Worm (Caenorhabditis elegans) whole organism, midembryonic: Measurements from ENCODE around the gene nhr-98.
A peak's percentile ranks its signal among the peaks of the same experiment; 100 is the strongest.

ENCODE experiments used
- T22C8.4 ChIP-seq: fragments of 200-800 bp; sonication (Bioruptor generic); IDR thresholded peaks from 2 replicates; pipeline ENCODE4 v1.3.6; 2022; ENCODE audit warnings: missing genetic modification characterization, missing compliant biosample characterization
- cog-1 ChIP-seq: sonication (generic microtip); optimal IDR thresholded peaks from 2 replicates; lab custom pipeline; 2016; ENCODE audit warnings: missing genetic modification characterization, missing compliant biosample characterization
- flt-1 ChIP-seq: fragments of 200-800 bp; sonication (Bioruptor generic); IDR thresholded peaks from 2 replicates; pipeline ENCODE4 v1.3.6; 2022; ENCODE audit warnings: missing genetic modification characterization, missing compliant biosample characterization
- klf-2 ChIP-seq: fragments of 200-800 bp; sonication (Bioruptor generic); conservative IDR thresholded peaks from 2 replicates; pipeline ENCODE4 v1.3.6; 2022; ENCODE audit warnings: missing genetic modification reagents, missing genetic modification characterization, missing compliant biosample characterization
- med-1 ChIP-seq: sonication (generic microtip); optimal IDR thresholded peaks from 2 replicates; lab custom pipeline; 2017; ENCODE audit warnings: missing genetic modification characterization, mild to moderate bottlenecking, missing compliant biosample characterization, antibody characterized with exemption, missing genetic modification reagents; ENCODE audit not compliant: insufficient read depth
- ref-1 ChIP-seq: fragments of 200-800 bp; sonication (Bioruptor generic); conservative IDR thresholded peaks from 2 replicates; pipeline ENCODE4 v1.3.6; 2022; ENCODE audit warnings: missing genetic modification reagents, missing genetic modification characterization, missing compliant biosample characterization
- tab-1 ChIP-seq: fragments of 200-800 bp; sonication (Bioruptor generic); IDR thresholded peaks from 2 replicates; pipeline ENCODE4 v1.3.6; 2022; ENCODE audit warnings: missing genetic modification characterization, missing compliant biosample characterization
- ztf-23 ChIP-seq: fragments of 200-800 bp; sonication (Bioruptor generic); IDR thresholded peaks from 2 replicates; pipeline ENCODE4 v1.3.6; 2022; ENCODE audit warnings: missing genetic modification reagents, missing genetic modification characterization, missing compliant biosample characterization
- ztf-29 ChIP-seq: fragments of 200-800 bp; sonication (Bioruptor generic); IDR thresholded peaks from 2 replicates; pipeline ENCODE4 v1.3.6; 2022; ENCODE audit warnings: missing genetic modification reagents, missing genetic modification characterization, missing compliant biosample characterization

nhr-98 gene

ce11 chrV:489320-489719 lies 35.7 kb downstream of the nhr-98 start, which contains the start of gene nhr-106:
TSS of gene nhr-106 (plus strand) at chrV:489620.
- TF ChIP-seq T22C8.4 (GFP tag; lab: Robert Waterston, UW) (no peak), tab-1 (GFP tag; lab: Robert Waterston, UW) (no peak), ztf-29 (GFP tag; lab: Robert Waterston, UW) (no peak), ref-1 (GFP tag; lab: Robert Waterston, UW) (no peak), ztf-23 (GFP tag; lab: Robert Waterston, UW) (no peak), cog-1 (tag; lab: Kevin White, UChicago) (no peak)

- TF ChIP-seq flt-1 (GFP tag; lab: Robert Waterston, UW) (no peak), ref-1 (GFP tag; lab: Robert Waterston, UW) (no peak), klf-2 (GFP tag; lab: Robert Waterston, UW) (no peak), ztf-29 (GFP tag; lab: Robert Waterston, UW) (no peak), T22C8.4 (GFP tag; lab: Robert Waterston, UW) (no peak), tab-1 (GFP tag; lab: Robert Waterston, UW) (no peak), med-1 (GFP tag; lab: Kevin White, UChicago) (no peak), ztf-23 (GFP tag; lab: Robert Waterston, UW) (no peak), cog-1 (tag; lab: Kevin White, UChicago) (no peak)
These were observed 37.8 kb downstream of the nhr-98 start, which contains the start of gene str-196 for ce11 chrV:491432-491831. TSS of gene str-196 (plus strand) at chrV:491732.

ce11 chrV:494284-494683 lies 40.6 kb downstream of the nhr-98 start, which contains the start of gene nhr-131:
TSS of gene nhr-131 (plus strand) at chrV:494370.
- TF ChIP-seq tab-1 (GFP tag; lab: Robert Waterston, UW) (no peak), T22C8.4 (GFP tag; lab: Robert Waterston, UW) (0 out of 2 replicates have a peak, but pooled peaks have one; percentile 29)

- TF ChIP-seq ztf-29 (GFP tag; lab: Robert Waterston, UW) (no peak), ztf-23 (GFP tag; lab: Robert Waterston, UW) (no peak), ref-1 (GFP tag; lab: Robert Waterston, UW) (no peak), tab-1 (GFP tag; lab: Robert Waterston, UW) (no peak), klf-2 (GFP tag; lab: Robert Waterston, UW) (no peak), cog-1 (tag; lab: Kevin White, UChicago) (no peak), T22C8.4 (GFP tag; lab: Robert Waterston, UW) (no peak), flt-1 (GFP tag; lab: Robert Waterston, UW) (no peak), med-1 (GFP tag; lab: Kevin White, UChicago) (no peak)
These were observed 43.7 kb downstream of the nhr-98 start, which contains the start of gene T01G6.1 for ce11 chrV:497399-497798. TSS of gene T01G6.1 (plus strand) at chrV:497699.

ce11 chrV:500535-500934 lies 46.9 kb downstream of the nhr-98 start:
- TF ChIP-seq klf-2 (GFP tag; lab: Robert Waterston, UW): no peak

- TF ChIP-seq tab-1 (GFP tag; lab: Robert Waterston, UW) (no peak), med-1 (GFP tag; lab: Kevin White, UChicago) (no peak), flt-1 (GFP tag; lab: Robert Waterston, UW) (no peak), T22C8.4 (GFP tag; lab: Robert Waterston, UW) (no peak), cog-1 (tag; lab: Kevin White, UChicago) (no peak), ztf-29 (GFP tag; lab: Robert Waterston, UW) (no peak), klf-2 (GFP tag; lab: Robert Waterston, UW) (no peak), ztf-23 (GFP tag; lab: Robert Waterston, UW) (no peak), ref-1 (GFP tag; lab: Robert Waterston, UW) (no peak)
These were observed 47.6 kb downstream of the nhr-98 start, which contains the start of gene str-256 for ce11 chrV:501230-501629. TSS of gene str-256 (minus strand) at chrV:501330.

ce11 chrV:502803-503273 lies 49.2 kb downstream of the nhr-98 start, which contains the start of gene T01G6.10:
TSS of gene T01G6.10 (minus strand) at chrV:503223.
- TF ChIP-seq flt-1 (GFP tag; lab: Robert Waterston, UW) (no peak), ref-1 (GFP tag; lab: Robert Waterston, UW) (no peak), tab-1 (GFP tag; lab: Robert Waterston, UW) (no peak), ztf-29 (GFP tag; lab: Robert Waterston, UW) (no peak), ztf-23 (GFP tag; lab: Robert Waterston, UW) (no peak), cog-1 (tag; lab: Kevin White, UChicago) (no peak), med-1 (GFP tag; lab: Kevin White, UChicago) (no peak), klf-2 (GFP tag; lab: Robert Waterston, UW) (no peak), T22C8.4 (GFP tag; lab: Robert Waterston, UW) (no peak)

ce11 chrV:503728-504127 lies 50.1 kb downstream of the nhr-98 start, which contains the start of gene srlf-35:
TSS of gene srlf-35 (plus strand) at chrV:504028.
- TF ChIP-seq ref-1 (GFP tag; lab: Robert Waterston, UW) (no peak), cog-1 (tag; lab: Kevin White, UChicago) (no peak), med-1 (GFP tag; lab: Kevin White, UChicago) (no peak), ztf-23 (GFP tag; lab: Robert Waterston, UW) (no peak), tab-1 (GFP tag; lab: Robert Waterston, UW) (no peak), ztf-29 (GFP tag; lab: Robert Waterston, UW) (no peak), T22C8.4 (GFP tag; lab: Robert Waterston, UW) (no peak), flt-1 (GFP tag; lab: Robert Waterston, UW) (no peak), klf-2 (GFP tag; lab: Robert Waterston, UW) (no peak)

- TF ChIP-seq flt-1 (GFP tag; lab: Robert Waterston, UW): no peak
These were observed 51.5 kb downstream of the nhr-98 start, which contains the start of gene srlf-19 for ce11 chrV:505191-505590. TSS of gene srlf-19 (plus strand) at chrV:505491.
